Comparison of ENCODE assay signal across 3 worm cellular contexts in genomic region chrII:12634749-12635318, ce11.
TF ChIP-seq lines count a peak whose summit lies in the region.

Gene Y38E10A.17 (minus strand): TSS chrII:12634799.

TF ChIP-seq in whole organism, L1 larva, 84 proteins besides CTCF, POLR2A, EP300 and RAD21:
- TF ChIP-seq nhr-85 (tag; lab: Kevin White, UChicago) (peak; percentile 67), snu-23 (GFP tag; optimal IDR thresholded peaks at IDR 0.05; lab: Kevin White, UChicago) (no peak)

TF ChIP-seq in whole organism, L2 larva, 48 proteins besides CTCF, POLR2A, EP300 and RAD21:
- TF ChIP-seq sma-9 (GFP tag; optimal IDR thresholded peaks at IDR 0.05; lab: Kevin White, UChicago) = peak; percentile 44
- no peak for TF ChIP-seq sma-9 (tag; optimal IDR thresholded peaks at IDR 0.05; lab: Kevin White, UChicago)
- TF ChIP-seq lin-11 (tag; optimal IDR thresholded peaks at IDR 0.05; lab: Kevin White, UChicago) = no peak
TF ChIP-seq in whole organism, L2 larva: peak in this region for 1.

TF ChIP-seq in whole organism, L3 larva, 47 proteins besides CTCF, POLR2A, EP300 and RAD21:
- TF ChIP-seq snpc-4 (tag; optimal IDR thresholded peaks at IDR 0.05; lab: Kevin White, UChicago) (no peak), elt-1 (tag; optimal IDR thresholded peaks at IDR 0.05; lab: Kevin White, UChicago) (peak; percentile 68)
TF ChIP-seq in whole organism, L3 larva: peak in this region for 1.
